Worm (Caenorhabditis elegans): Measurements from ENCODE around the gene sru-2.

The sru-2 gene

DNA sequence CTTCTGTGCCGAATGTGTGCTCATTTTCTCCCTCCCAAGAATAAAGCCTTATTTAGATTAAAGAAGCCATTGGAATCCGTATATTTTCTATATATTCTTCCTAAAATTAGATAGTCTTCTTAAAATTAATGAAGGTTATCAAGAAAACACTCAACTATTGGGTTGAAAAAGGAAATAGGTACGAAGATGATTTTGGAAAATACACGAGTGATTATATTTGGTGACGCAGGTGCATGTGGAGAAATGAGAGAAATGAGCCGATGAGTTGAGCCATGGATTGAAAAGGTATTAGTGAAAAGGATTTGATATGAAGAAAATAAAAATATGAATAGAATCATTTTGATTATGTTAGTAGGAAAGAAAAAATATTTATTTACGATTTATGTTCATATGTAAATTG, 5.1 kb upstream of the sru-2 start, which contains the start of gene cng-3:
Gene cng-3, minus strand, starts transcription at position 102 of the 400 bp plus-strand sequence.
- TF ChIP-seq hnd-1 (tag; optimal IDR thresholded peaks at IDR 0.05) (no peak), F13C5.2 (tag; optimal IDR thresholded peaks at IDR 0.05) (no peak), aly-1 (tag; optimal IDR thresholded peaks at IDR 0.05) (no peak), tbx-11 (GFP tag; IDR thresholded peaks at IDR 0.05) (no peak), flt-1 (GFP tag; IDR thresholded peaks at IDR 0.05) (no peak), ceh-13 (GFP tag; optimal IDR thresholded peaks at IDR 0.05) (no peak), hmg-4 (GFP tag; optimal IDR thresholded peaks at IDR 0.05) (no peak), ceh-36 (tag; optimal IDR thresholded peaks at IDR 0.05) (no peak), sea-1 (GFP tag; conservative IDR thresholded peaks at IDR 0.05) (no peak), B0310.2 (tag; optimal IDR thresholded peaks at IDR 0.05) (no peak), tbx-37 (GFP tag; conservative IDR thresholded peaks at IDR 0.05) (no peak), ets-7 (tag; optimal IDR thresholded peaks at IDR 0.05) (no peak), ama-1 (optimal IDR thresholded peaks at IDR 0.05) (no peak), hmbx-1 (tag; optimal IDR thresholded peaks at IDR 0.05) (no peak), scrt-1 (GFP tag; IDR thresholded peaks at IDR 0.05) (no peak), tra-4 (tag; optimal IDR thresholded peaks at IDR 0.05) (no peak), pes-1 (GFP tag; IDR thresholded peaks at IDR 0.05) (no peak)

ce11 chrIV:9485040-9485439, 1.0 kb upstream of the sru-2 start, which contains the start of gene gadr-2:
gadr-2 (minus strand) TSS chrIV:9485140.
- TF ChIP-seq hnd-1 (tag; optimal IDR thresholded peaks at IDR 0.05) (no peak), pes-1 (GFP tag; IDR thresholded peaks at IDR 0.05) (no peak), sea-1 (GFP tag; conservative IDR thresholded peaks at IDR 0.05) (no peak), B0310.2 (tag; optimal IDR thresholded peaks at IDR 0.05) (no peak), ets-7 (tag; optimal IDR thresholded peaks at IDR 0.05) (no peak), flt-1 (GFP tag; IDR thresholded peaks at IDR 0.05) (no peak), ceh-36 (tag; optimal IDR thresholded peaks at IDR 0.05) (no peak), ceh-13 (GFP tag; optimal IDR thresholded peaks at IDR 0.05) (no peak)

DNA sequence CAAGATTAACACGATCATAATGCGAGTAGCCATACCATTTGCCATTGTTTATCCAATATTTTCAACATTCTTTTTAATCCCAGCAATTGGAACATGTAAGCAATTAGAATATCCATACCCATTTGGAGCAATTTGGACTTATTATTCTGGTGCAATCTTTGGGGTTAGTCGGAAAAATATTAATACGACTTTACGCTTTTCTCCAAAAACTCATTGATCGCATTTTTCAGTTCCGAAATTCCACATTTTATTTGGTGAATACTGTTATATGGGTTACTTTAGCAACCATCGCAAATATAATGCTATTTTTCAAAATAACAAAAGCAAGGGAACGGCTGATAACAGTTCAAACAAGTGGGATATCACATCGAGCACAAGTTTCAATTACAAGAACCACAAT, 707 bp downstream of the sru-2 start:
- TF ChIP-seq hmg-4 (GFP tag; optimal IDR thresholded peaks at IDR 0.05) (no peak), sea-1 (GFP tag; conservative IDR thresholded peaks at IDR 0.05) (no peak), hmbx-1 (tag; optimal IDR thresholded peaks at IDR 0.05) (no peak), F13C5.2 (tag; optimal IDR thresholded peaks at IDR 0.05) (no peak), aly-1 (tag; optimal IDR thresholded peaks at IDR 0.05) (no peak), B0310.2 (tag; optimal IDR thresholded peaks at IDR 0.05) (no peak), scrt-1 (GFP tag; IDR thresholded peaks at IDR 0.05) (no peak), hnd-1 (tag; optimal IDR thresholded peaks at IDR 0.05) (no peak), ceh-36 (tag; optimal IDR thresholded peaks at IDR 0.05) (no peak)

DNA sequence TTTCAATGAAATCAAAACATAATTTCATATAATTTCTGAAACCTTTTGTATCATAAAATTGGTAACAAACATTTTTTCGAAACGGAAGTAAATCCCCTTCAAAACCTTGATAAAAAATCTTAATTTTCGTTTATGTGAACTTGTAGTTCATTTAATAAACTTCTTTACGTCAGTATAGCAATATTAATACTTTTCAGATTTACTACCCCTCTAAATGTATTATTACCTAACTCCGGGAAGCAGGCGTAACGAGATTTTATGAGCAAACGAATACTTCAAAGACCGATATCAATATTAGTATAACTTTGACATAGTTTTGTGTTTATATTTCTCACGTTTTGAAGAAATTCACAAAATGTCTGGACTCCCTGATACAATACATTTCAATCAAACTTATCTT, 2.2 kb downstream of the sru-2 start, which contains the start of gene sru-1:
Gene sru-1, plus strand, starts transcription at position 301 of the 400 bp plus-strand sequence.
- no peak for TF ChIP-seq tbx-37 (GFP tag; conservative IDR thresholded peaks at IDR 0.05)

DNA sequence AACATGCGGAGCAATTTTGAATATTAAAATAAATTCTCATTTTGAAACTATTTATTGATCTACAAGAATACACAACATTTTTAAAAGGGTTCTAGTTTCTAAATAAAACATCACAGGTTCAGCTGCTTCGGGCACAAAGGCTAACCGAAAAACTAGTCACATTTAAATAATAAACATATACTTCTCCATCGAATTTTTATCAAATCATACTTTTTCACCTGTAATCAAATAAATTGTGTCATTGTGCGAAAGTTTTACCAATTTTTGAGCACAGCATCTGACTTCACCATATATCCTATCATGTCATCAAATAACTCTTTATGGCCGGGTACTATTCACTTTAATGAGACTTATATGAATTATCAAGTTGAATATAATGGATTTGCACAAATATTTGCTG, 4.2 kb downstream of the sru-2 start, which contains the start of gene sru-6:
Gene sru-6, plus strand, starts transcription at position 301 of the 400 bp plus-strand sequence.
- TF ChIP-seq ceh-13 (GFP tag; optimal IDR thresholded peaks at IDR 0.05) (no peak), B0310.2 (tag; optimal IDR thresholded peaks at IDR 0.05) (no peak), tbx-37 (GFP tag; conservative IDR thresholded peaks at IDR 0.05) (no peak), scrt-1 (GFP tag; IDR thresholded peaks at IDR 0.05) (no peak), hmg-4 (GFP tag; optimal IDR thresholded peaks at IDR 0.05) (no peak), hnd-1 (tag; optimal IDR thresholded peaks at IDR 0.05) (no peak), ets-7 (tag; optimal IDR thresholded peaks at IDR 0.05) (no peak)

DNA sequence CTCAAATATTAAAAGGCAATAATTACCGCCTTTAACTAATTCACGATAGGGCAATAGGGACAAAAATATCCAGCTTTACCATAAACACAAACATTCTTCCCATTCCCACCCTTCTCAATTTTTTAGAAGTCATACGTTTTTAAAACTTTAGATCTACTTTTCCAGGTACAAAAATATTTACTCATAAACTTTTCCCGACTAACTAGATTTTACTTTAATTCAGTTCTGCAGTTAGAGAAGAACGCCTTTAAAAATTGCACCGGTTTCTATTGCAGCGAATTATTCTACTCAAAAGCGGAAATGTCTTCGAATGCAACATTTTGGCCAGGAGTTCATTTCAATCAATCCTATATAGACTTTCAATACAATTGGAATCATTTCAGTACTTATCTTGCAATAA, 10.2 kb downstream of the sru-2 start, which contains the start of gene sru-3:
Gene sru-3, plus strand, starts transcription at position 301 of the 400 bp plus-strand sequence.
- no peak for TF ChIP-seq ceh-13 (GFP tag; optimal IDR thresholded peaks at IDR 0.05)
- TF ChIP-seq aly-1 (tag; optimal IDR thresholded peaks at IDR 0.05), result no peak
- no peak for TF ChIP-seq B0310.2 (tag; optimal IDR thresholded peaks at IDR 0.05)
- no peak for TF ChIP-seq F13C5.2 (tag; optimal IDR thresholded peaks at IDR 0.05)
- TF ChIP-seq hnd-1 (tag; optimal IDR thresholded peaks at IDR 0.05), result no peak

ce11 chrIV:9498088-9498487, 12.0 kb downstream of the sru-2 start, which contains the start of gene sru-4:
sru-4 (plus strand) TSS chrIV:9498388.
- no peak for TF ChIP-seq aly-1 (tag; optimal IDR thresholded peaks at IDR 0.05)

- no peak for TF ChIP-seq flt-1 (GFP tag; IDR thresholded peaks at IDR 0.05)
- TF ChIP-seq pes-1 (GFP tag; IDR thresholded peaks at IDR 0.05), result no peak
- no peak for TF ChIP-seq tbx-11 (GFP tag; IDR thresholded peaks at IDR 0.05)
- TF ChIP-seq ama-1 (optimal IDR thresholded peaks at IDR 0.05), result no peak
- no peak for TF ChIP-seq tra-4 (tag; optimal IDR thresholded peaks at IDR 0.05)
- TF ChIP-seq aly-1 (tag; optimal IDR thresholded peaks at IDR 0.05), result no peak
- no peak for TF ChIP-seq hnd-1 (tag; optimal IDR thresholded peaks at IDR 0.05)
- no peak for TF ChIP-seq B0310.2 (tag; optimal IDR thresholded peaks at IDR 0.05)
- no peak for TF ChIP-seq ets-7 (tag; optimal IDR thresholded peaks at IDR 0.05)
- TF ChIP-seq F13C5.2 (tag; optimal IDR thresholded peaks at IDR 0.05), result no peak
- TF ChIP-seq ceh-13 (GFP tag; optimal IDR thresholded peaks at IDR 0.05), result no peak
Measured at ce11 chrIV:9499636-9500035, 13.6 kb downstream of the sru-2 start.

DNA sequence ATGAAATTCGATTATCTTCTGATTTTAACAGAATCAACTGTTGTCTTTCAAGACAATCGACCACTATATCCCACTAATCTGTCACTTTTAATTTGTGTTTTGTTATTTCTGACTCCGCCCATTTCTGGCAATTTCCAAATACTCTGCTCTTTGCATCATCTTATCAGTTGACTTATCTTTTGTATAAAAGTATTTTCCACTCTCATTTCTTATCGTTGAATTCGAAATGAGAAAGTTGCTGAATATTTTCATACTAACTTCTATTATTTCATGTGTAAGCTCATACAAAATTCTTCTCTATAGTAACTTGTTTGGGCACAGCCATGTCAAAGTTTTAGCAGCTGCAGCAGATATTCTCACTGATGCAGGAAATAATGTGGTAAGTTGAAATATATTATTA, 14.0 kb downstream of the sru-2 start, which contains the start of gene ugt-21:
Gene ugt-21, plus strand, starts transcription at position 212 of the 400 bp plus-strand sequence.
- TF ChIP-seq B0310.2 (tag; optimal IDR thresholded peaks at IDR 0.05), result no peak
- no peak for TF ChIP-seq ets-7 (tag; optimal IDR thresholded peaks at IDR 0.05)
- TF ChIP-seq ama-1 (optimal IDR thresholded peaks at IDR 0.05), result no peak
- no peak for TF ChIP-seq hnd-1 (tag; optimal IDR thresholded peaks at IDR 0.05)
- no peak for TF ChIP-seq scrt-1 (GFP tag; IDR thresholded peaks at IDR 0.05)
- no peak for TF ChIP-seq tbx-37 (GFP tag; conservative IDR thresholded peaks at IDR 0.05)
- TF ChIP-seq aly-1 (tag; optimal IDR thresholded peaks at IDR 0.05), result no peak
- no peak for TF ChIP-seq flt-1 (GFP tag; IDR thresholded peaks at IDR 0.05)
- TF ChIP-seq hmbx-1 (tag; optimal IDR thresholded peaks at IDR 0.05), result no peak
- no peak for TF ChIP-seq ceh-13 (GFP tag; optimal IDR thresholded peaks at IDR 0.05)
- TF ChIP-seq tbx-11 (GFP tag; IDR thresholded peaks at IDR 0.05), result no peak
- no peak for TF ChIP-seq sea-1 (GFP tag; conservative IDR thresholded peaks at IDR 0.05)
- no peak for TF ChIP-seq F13C5.2 (tag; optimal IDR thresholded peaks at IDR 0.05)
- no peak for TF ChIP-seq ceh-36 (tag; optimal IDR thresholded peaks at IDR 0.05)
- no peak for TF ChIP-seq hmg-4 (GFP tag; optimal IDR thresholded peaks at IDR 0.05)
- no peak for TF ChIP-seq pes-1 (GFP tag; IDR thresholded peaks at IDR 0.05)
- TF ChIP-seq tra-4 (tag; optimal IDR thresholded peaks at IDR 0.05), result no peak

All from whole organism, early embryonic.